Worm (Caenorhabditis elegans) whole organism, young adult: ENCODE results near the gene W05E10.5.

Experiments used
- dpl-1 ChIP-seq: fragments of 150-350 bp; optimal IDR thresholded peaks from 2 replicates; lab custom pipeline; 2014; ENCODE audit warnings: missing biosample characterization, missing genetic modification reagents, missing genetic modification characterization
- ets-4 ChIP-seq: fragments of 200-800 bp; sonication (Bioruptor generic); optimal IDR thresholded peaks from 2 replicates; lab custom pipeline; 2018; ENCODE audit warnings: mild to moderate bottlenecking, missing genetic modification characterization, missing compliant biosample characterization
- snpc-4 ChIP-seq, 5 experiments: fragments of 150-350 bp in 1 of 5; sonication (generic microtip) in 4 of 5; optimal IDR thresholded peaks; 2 replicates each; lab custom pipeline; 2014 to 2018; ENCODE audit warnings: missing genetic modification characterization in 5 of 5, missing biosample characterization in 3 of 5, antibody characterized with exemption in 2 of 5, mild to moderate bottlenecking in 2 of 5, missing compliant biosample characterization in 2 of 5, missing genotype in 2 of 5, moderate library complexity in 2 of 5, missing genetic modification reagents in 1 of 5

- TF ChIP-seq dpl-1 (GFP tag; lab: Kevin White, UChicago) (no peak), snpc-4 (GFP tag; optimal IDR thresholded peaks at IDR 0.05; lab: Kevin White, UChicago) (no peak), snpc-4 (tag; optimal IDR thresholded peaks at IDR 0.05; lab: Kevin White, UChicago) (no peak), ets-4 (no peak)
Measured at ce11 chrV:11674594-11675579, 20.6 kb downstream of the W05E10.5 start.
